Fruit fly (Drosophila melanogaster): ENCODE measurements around the gene Fhos.
A peak's percentile ranks its signal among the peaks of the same experiment; 100 is the strongest.

Gene Fhos

dm6 chr3L:8707075-8707474, 46.3 kb upstream of the Fhos start:
- TF ChIP-seq N (GFP tag; optimal IDR thresholded peaks at IDR 0.05) (no peak), pan (optimal IDR thresholded peaks at IDR 0.05) (no peak), Dif (GFP tag; optimal IDR thresholded peaks at IDR 0.05; ENCODE audit: partially characterized antibody) (no peak), rgr (GFP tag; optimal IDR thresholded peaks at IDR 0.05) (no peak), Myc (optimal IDR thresholded peaks at IDR 0.05) (no peak), sage (GFP tag; optimal IDR thresholded peaks at IDR 0.05) (no peak), jim (GFP tag; optimal IDR thresholded peaks at IDR 0.05) (no peak), brk (GFP tag; optimal IDR thresholded peaks at IDR 0.05) (no peak), foxo (GFP tag; optimal IDR thresholded peaks at IDR 0.05) (no peak), ey (GFP tag; optimal IDR thresholded peaks at IDR 0.05) (no peak), psq (GFP tag; optimal IDR thresholded peaks at IDR 0.05) (no peak), Hr78 (GFP tag; optimal IDR thresholded peaks at IDR 0.05) (no peak)

DNA sequence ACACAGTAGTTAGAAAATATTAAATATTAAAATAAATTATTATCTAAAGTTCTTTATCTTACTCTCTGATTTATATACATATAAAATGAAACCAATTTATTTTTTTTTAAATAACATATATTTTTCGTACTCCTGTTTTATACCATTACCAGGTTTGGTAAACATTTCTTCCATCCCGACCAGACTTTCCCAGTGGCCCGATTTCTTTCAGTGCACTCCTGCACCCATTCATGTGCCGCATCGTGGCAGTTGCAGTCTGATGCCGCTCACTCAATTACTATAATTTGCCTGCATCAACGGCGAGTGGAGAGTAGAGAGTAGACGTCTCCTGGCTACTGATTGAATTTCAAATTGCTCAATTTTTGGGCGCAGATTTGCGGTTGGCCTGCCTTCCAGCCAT, 45.6 kb upstream of the Fhos start:
- TF ChIP-seq rgr (GFP tag; optimal IDR thresholded peaks at IDR 0.05) (peak; percentile 11), foxo (GFP tag; optimal IDR thresholded peaks at IDR 0.05) (peak in 1 of 2 experiments; percentile 19), psq (GFP tag; optimal IDR thresholded peaks at IDR 0.05) (peak; percentile 15), HLH106 (tag; optimal IDR thresholded peaks at IDR 0.05) (peak; percentile 26), br (GFP tag; optimal IDR thresholded peaks at IDR 0.05) (no peak), Jra (GFP tag; optimal IDR thresholded peaks at IDR 0.05) (no peak), Sp1 (GFP tag; optimal IDR thresholded peaks at IDR 0.05) (peak; percentile 34)

- TF ChIP-seq h (GFP tag; optimal IDR thresholded peaks at IDR 0.05) (peak; percentile 2), pan (optimal IDR thresholded peaks at IDR 0.05) (no peak), rgr (GFP tag; optimal IDR thresholded peaks at IDR 0.05) (peak; percentile 11), foxo (GFP tag; optimal IDR thresholded peaks at IDR 0.05) (peak in 1 of 2 experiments; percentile 11), OdsH (GFP tag; optimal IDR thresholded peaks at IDR 0.05) (no peak), ey (GFP tag; optimal IDR thresholded peaks at IDR 0.05) (peak; percentile 9)
Measured at dm6 chr3L:8708856-8709255, 44.6 kb upstream of the Fhos start.

- TF ChIP-seq tai (GFP tag; optimal IDR thresholded peaks at IDR 0.05) (no peak), CG32264 (GFP tag; optimal IDR thresholded peaks at IDR 0.05) (no peak), Abd-B (GFP tag; optimal IDR thresholded peaks at IDR 0.05) (no peak), Jra (GFP tag; optimal IDR thresholded peaks at IDR 0.05) (no peak), foxo (GFP tag; optimal IDR thresholded peaks at IDR 0.05) (peak in 1 of 2 experiments; percentile 24), Sp1 (GFP tag; optimal IDR thresholded peaks at IDR 0.05) (peak; percentile 26), HLH106 (tag; optimal IDR thresholded peaks at IDR 0.05) (peak; percentile 9), CrebA (GFP tag; optimal IDR thresholded peaks at IDR 0.05; ENCODE audit: borderline replicate concordance) (no peak), br (GFP tag; optimal IDR thresholded peaks at IDR 0.05) (no peak), dl (GFP tag; optimal IDR thresholded peaks at IDR 0.05; ENCODE audit: insufficient read depth in 1 of 2, partially characterized antibody in 2 of 2) (no peak), Myc (optimal IDR thresholded peaks at IDR 0.05) (no peak), dmrt93B (GFP tag; optimal IDR thresholded peaks at IDR 0.05) (no peak), OdsH (GFP tag; optimal IDR thresholded peaks at IDR 0.05) (no peak), sv (GFP tag; optimal IDR thresholded peaks at IDR 0.05) (no peak), psq (GFP tag; optimal IDR thresholded peaks at IDR 0.05) (peak; percentile 35), usp (GFP tag; optimal IDR thresholded peaks at IDR 0.05) (no peak), Rel (GFP tag; optimal IDR thresholded peaks at IDR 0.05) (no peak), Rel (tag; optimal IDR thresholded peaks at IDR 0.05) (no peak), sage (GFP tag; optimal IDR thresholded peaks at IDR 0.05) (no peak), CG9705 (GFP tag; optimal IDR thresholded peaks at IDR 0.05) (no peak)
Measured at dm6 chr3L:8712913-8713312, 40.5 kb upstream of the Fhos start.

DNA sequence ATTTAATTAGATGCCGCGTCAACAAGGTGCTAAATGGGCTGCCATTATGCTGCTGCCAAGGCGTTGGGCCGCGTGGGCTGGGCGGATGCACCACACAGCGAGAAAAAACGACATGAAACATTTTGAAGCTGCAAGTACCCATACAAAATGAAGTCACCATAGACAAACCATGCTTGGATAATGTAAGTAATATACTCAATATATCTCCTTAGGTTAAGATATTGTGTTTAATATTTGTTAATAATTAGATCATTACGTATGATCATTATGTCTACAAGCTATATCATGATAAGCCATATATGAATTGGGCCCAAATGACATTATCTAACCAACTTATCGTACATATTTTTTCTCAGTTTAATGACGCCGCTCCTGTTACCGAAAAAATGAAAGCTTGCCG, 37.4 kb upstream of the Fhos start:
- peak; percentile 52 for TF ChIP-seq h (GFP tag; optimal IDR thresholded peaks at IDR 0.05)
- TF ChIP-seq fru (GFP tag; optimal IDR thresholded peaks at IDR 0.05): peak; percentile 48
- TF ChIP-seq foxo (GFP tag; optimal IDR thresholded peaks at IDR 0.05): peak in 1 of 2 experiments; percentile 45
- TF ChIP-seq woc (GFP tag; optimal IDR thresholded peaks at IDR 0.05): peak; percentile 18
- TF ChIP-seq ey (GFP tag; optimal IDR thresholded peaks at IDR 0.05): peak; percentile 20
- TF ChIP-seq jim (GFP tag; optimal IDR thresholded peaks at IDR 0.05): no peak
- no peak for TF ChIP-seq lola (GFP tag; optimal IDR thresholded peaks at IDR 0.05)
- TF ChIP-seq CG32264 (GFP tag; optimal IDR thresholded peaks at IDR 0.05): no peak
- TF ChIP-seq Sp1 (GFP tag; optimal IDR thresholded peaks at IDR 0.05): peak; percentile 64
- peak; percentile 56 for TF ChIP-seq HLH106 (tag; optimal IDR thresholded peaks at IDR 0.05)
- peak; percentile 44 for TF ChIP-seq rgr (GFP tag; optimal IDR thresholded peaks at IDR 0.05)
- peak; percentile 23 for TF ChIP-seq dmrt93B (GFP tag; optimal IDR thresholded peaks at IDR 0.05)
- TF ChIP-seq sv (GFP tag; optimal IDR thresholded peaks at IDR 0.05): no peak
- TF ChIP-seq OdsH (GFP tag; optimal IDR thresholded peaks at IDR 0.05): peak; percentile 43
- TF ChIP-seq psq (GFP tag; optimal IDR thresholded peaks at IDR 0.05): peak; percentile 8
- TF ChIP-seq tai (GFP tag; optimal IDR thresholded peaks at IDR 0.05): no peak
- TF ChIP-seq br (GFP tag; optimal IDR thresholded peaks at IDR 0.05): peak; percentile 29

Measured in whole organism, wandering third instar larva.